Worm (Caenorhabditis elegans) whole organism, L1 larva: ENCODE data around the gene C14B1.12.

Source experiments
- blmp-1 ChIP-seq: fragments of 150-350 bp; optimal IDR thresholded peaks from 2 replicates; lab custom pipeline; 2014; ENCODE audit warnings: missing biosample characterization, missing genetic modification characterization
- ceh-63 ChIP-seq: fragments of 200-800 bp; sonication (Bioruptor generic); optimal IDR thresholded peaks from 2 replicates; lab custom pipeline; 2018; ENCODE audit warnings: mild to moderate bottlenecking, missing genetic modification characterization, missing compliant biosample characterization
- lin-15B ChIP-seq: fragments of 150-350 bp; sonication (generic microtip); optimal IDR thresholded peaks from 3 replicates; lab custom pipeline; 2014; ENCODE audit warnings: missing biosample characterization, missing genetic modification characterization
- nhr-12 ChIP-seq: sonication (generic microtip); optimal IDR thresholded peaks from 2 replicates; lab custom pipeline; 2017; ENCODE audit warnings: missing biosample characterization, missing genetic modification characterization

DNA sequence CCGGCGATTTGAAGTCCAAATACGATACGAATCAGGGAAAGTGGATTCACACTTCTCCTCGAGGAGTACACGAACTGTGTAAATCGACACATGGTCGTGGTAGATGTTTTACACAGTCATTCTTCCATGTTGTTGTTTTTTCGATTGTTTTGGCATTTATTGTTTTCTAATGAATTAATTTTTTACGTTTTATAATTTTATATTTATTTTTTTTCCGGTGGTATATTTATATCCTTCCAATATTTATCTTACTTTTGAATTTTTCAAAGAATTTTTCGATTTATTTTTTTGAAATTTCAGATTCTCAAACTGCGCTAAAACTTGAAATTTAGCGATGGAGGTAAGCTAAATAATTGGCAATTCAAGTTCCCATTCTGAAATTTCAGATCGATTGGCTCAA lies 11.6 kb downstream of the C14B1.12 start, which contains the start of gene nrde-1:
- TF ChIP-seq lin-15B (no peak), blmp-1 (tag; lab: Kevin White, UChicago) (no peak), nhr-12 (tag; lab: Kevin White, UChicago) (no peak), ceh-63 (GFP tag; lab: Kevin White, UChicago) (no peak)
